Fruit fly (Drosophila melanogaster) whole organism: ENCODE results near the gene CARPB.

Experiments
- CG8478 ChIP-seq: fragments of >200 bp; optimal IDR thresholded peaks from 2 replicates; lab custom pipeline; 2018; ENCODE audit warnings: inconsistent platforms
- pan ChIP-seq: fragments of >200 bp; optimal IDR thresholded peaks from 2 replicates; lab custom pipeline; 2017

- TF ChIP-seq pan (lab: Kevin White, UChicago) (no peak), CG8478 (lab: Kevin White, UChicago) (no peak)
Measured at dm6 chrX:9884221-9884620, 101.2 kb downstream of the CARPB start, which contains the start of gene CG9691.
